Worm (Caenorhabditis elegans): ENCODE results near the gene pqn-42.
A peak's percentile ranks its signal among the peaks of the same experiment; 100 is the strongest.

pqn-42 gene

ce11 chrII:2458881-2459280, at the start of gene pqn-42:
pqn-42 (minus strand) TSS chrII:2458981.
- TF ChIP-seq elt-1 (tag; optimal IDR thresholded peaks at IDR 0.05) (no peak), lsy-2 (tag; optimal IDR thresholded peaks at IDR 0.05) (no peak), mbf-1 (tag; optimal IDR thresholded peaks at IDR 0.05) (no peak), nhr-21 (tag; optimal IDR thresholded peaks at IDR 0.05) (no peak), zag-1 (tag; optimal IDR thresholded peaks at IDR 0.05) (no peak)

ce11 chrII:2504431-2504928, 45.7 kb upstream of the pqn-42 start, which contains the start of gene gbas-1:
gbas-1 (plus strand) TSS chrII:2504878.
- TF ChIP-seq nhr-12 (tag; optimal IDR thresholded peaks at IDR 0.05) (no peak), nhr-11 (tag; optimal IDR thresholded peaks at IDR 0.05) (no peak), C34F6.9 (tag; optimal IDR thresholded peaks at IDR 0.05) (peak; percentile 52), ceh-82 (tag; optimal IDR thresholded peaks at IDR 0.05) (no peak), unc-39 (tag; optimal IDR thresholded peaks at IDR 0.05) (no peak), lsy-2 (tag; optimal IDR thresholded peaks at IDR 0.05) (peak; percentile 2 to 66), mdl-1 (tag; optimal IDR thresholded peaks at IDR 0.05) (no peak), nhr-237 (tag; optimal IDR thresholded peaks at IDR 0.05) (no peak), aly-2 (tag; optimal IDR thresholded peaks at IDR 0.05) (no peak), gmeb-1 (tag; optimal IDR thresholded peaks at IDR 0.05) (peak; percentile 89), unc-55 (GFP tag; optimal IDR thresholded peaks at IDR 0.05) (peak; percentile 58), lin-13 (GFP tag; optimal IDR thresholded peaks at IDR 0.05) (peak; percentile 31), dmd-4 (tag; optimal IDR thresholded peaks at IDR 0.05) (no peak), F13H6.1 (tag; optimal IDR thresholded peaks at IDR 0.05) (no peak), nhr-77 (tag; optimal IDR thresholded peaks at IDR 0.05) (no peak), R02D3.7 (tag; optimal IDR thresholded peaks at IDR 0.05) (no peak), lin-11 (tag; optimal IDR thresholded peaks at IDR 0.05) (no peak), unc-62 (GFP tag; optimal IDR thresholded peaks at IDR 0.05) (no peak), sma-3 (GFP tag; optimal IDR thresholded peaks at IDR 0.05) (no peak), alr-1 (tag; optimal IDR thresholded peaks at IDR 0.05) (no peak), ZK546.5 (tag; optimal IDR thresholded peaks at IDR 0.05) (no peak), crh-2 (tag; optimal IDR thresholded peaks at IDR 0.05) (no peak), ztf-4 (tag; optimal IDR thresholded peaks at IDR 0.05) (no peak), sma-9 (GFP tag; optimal IDR thresholded peaks at IDR 0.05) (no peak), sma-9 (tag; optimal IDR thresholded peaks at IDR 0.05) (no peak), nhr-25 (tag; optimal IDR thresholded peaks at IDR 0.05) (no peak)

ce11 chrII:2503703-2504430, 45.1 kb upstream of the pqn-42 start:
- TF ChIP-seq mab-5 (tag; optimal IDR thresholded peaks at IDR 0.05), result no peak
- no peak for TF ChIP-seq unc-62 (GFP tag; optimal IDR thresholded peaks at IDR 0.05)
- TF ChIP-seq gmeb-1 (tag; optimal IDR thresholded peaks at IDR 0.05), result peak; percentile 16
- TF ChIP-seq fos-1 (tag; optimal IDR thresholded peaks at IDR 0.05), result peak; percentile 49

DNA sequence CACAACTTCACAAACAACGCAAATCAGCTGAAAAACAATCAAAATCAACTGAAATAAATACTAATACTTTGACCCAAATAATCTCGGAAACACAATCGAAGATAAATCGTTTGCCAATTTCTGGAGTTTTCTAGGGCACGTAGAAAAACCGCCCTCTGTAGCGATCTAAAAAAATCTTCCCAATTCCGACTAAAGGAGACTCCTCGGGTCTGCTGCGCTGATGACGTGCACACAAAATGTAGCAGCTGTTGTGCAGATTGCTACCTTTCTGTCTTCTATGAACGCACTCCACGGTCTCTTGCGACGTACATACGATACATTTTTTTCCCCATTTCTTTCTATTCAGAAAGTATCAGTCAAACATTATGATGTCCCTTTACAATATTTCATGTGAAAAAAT, 29.6 kb upstream of the pqn-42 start, which contains the start of gene F53G2.1:
TSS of gene F53G2.1 (plus strand) at position 301 of the 400 bp plus-strand sequence.
- TF ChIP-seq dmd-4 (tag; optimal IDR thresholded peaks at IDR 0.05) (no peak), unc-62 (GFP tag; optimal IDR thresholded peaks at IDR 0.05) (no peak), R02D3.7 (tag; optimal IDR thresholded peaks at IDR 0.05) (no peak), gmeb-1 (tag; optimal IDR thresholded peaks at IDR 0.05) (no peak), C34F6.9 (tag; optimal IDR thresholded peaks at IDR 0.05) (no peak), ceh-82 (tag; optimal IDR thresholded peaks at IDR 0.05) (no peak), nhr-12 (tag; optimal IDR thresholded peaks at IDR 0.05) (no peak), crh-2 (tag; optimal IDR thresholded peaks at IDR 0.05) (no peak), zag-1 (tag; optimal IDR thresholded peaks at IDR 0.05) (no peak), ama-1 (optimal IDR thresholded peaks at IDR 0.05) (no peak), elt-1 (tag; optimal IDR thresholded peaks at IDR 0.05) (no peak), nhr-23 (tag; optimal IDR thresholded peaks at IDR 0.05) (no peak), sma-3 (GFP tag; optimal IDR thresholded peaks at IDR 0.05) (no peak), ceh-16 (tag; optimal IDR thresholded peaks at IDR 0.05) (no peak), lin-11 (tag; optimal IDR thresholded peaks at IDR 0.05) (no peak)

- no peak for TF ChIP-seq lin-13 (GFP tag; optimal IDR thresholded peaks at IDR 0.05)
- TF ChIP-seq peb-1 (tag; optimal IDR thresholded peaks at IDR 0.05), result no peak
- no peak for TF ChIP-seq nhr-21 (tag; optimal IDR thresholded peaks at IDR 0.05)
- TF ChIP-seq nhr-77 (tag; optimal IDR thresholded peaks at IDR 0.05), result no peak
- TF ChIP-seq ceh-16 (tag; optimal IDR thresholded peaks at IDR 0.05), result no peak
- no peak for TF ChIP-seq lin-39 (tag; optimal IDR thresholded peaks at IDR 0.05)
- no peak for TF ChIP-seq blmp-1 (tag; optimal IDR thresholded peaks at IDR 0.05; ENCODE audit: insufficient read depth)
- no peak for TF ChIP-seq fos-1 (tag; optimal IDR thresholded peaks at IDR 0.05)
- TF ChIP-seq nhr-12 (tag; optimal IDR thresholded peaks at IDR 0.05), result no peak
- TF ChIP-seq R02D3.7 (tag; optimal IDR thresholded peaks at IDR 0.05), result no peak
- TF ChIP-seq aly-2 (tag; optimal IDR thresholded peaks at IDR 0.05), result no peak
- TF ChIP-seq crh-2 (tag; optimal IDR thresholded peaks at IDR 0.05), result no peak
- TF ChIP-seq ama-1 (optimal IDR thresholded peaks at IDR 0.05), result no peak
- TF ChIP-seq sma-9 (GFP tag; optimal IDR thresholded peaks at IDR 0.05), result no peak
- TF ChIP-seq sma-9 (tag; optimal IDR thresholded peaks at IDR 0.05), result no peak
- no peak for TF ChIP-seq ztf-1 (GFP tag; conservative IDR thresholded peaks at IDR 0.05)
- no peak for TF ChIP-seq sem-4 (tag; optimal IDR thresholded peaks at IDR 0.05)
- no peak for TF ChIP-seq unc-39 (tag; optimal IDR thresholded peaks at IDR 0.05)
Observed at ce11 chrII:2483507-2483906, 24.7 kb upstream of the pqn-42 start, which contains the start of gene F53G2.13. F53G2.13 (plus strand) TSS chrII:2483807.

Data from whole organism, L2 larva.